ENCODE assay signal across 4 fruit fly cellular contexts in the genomic region with DNA sequence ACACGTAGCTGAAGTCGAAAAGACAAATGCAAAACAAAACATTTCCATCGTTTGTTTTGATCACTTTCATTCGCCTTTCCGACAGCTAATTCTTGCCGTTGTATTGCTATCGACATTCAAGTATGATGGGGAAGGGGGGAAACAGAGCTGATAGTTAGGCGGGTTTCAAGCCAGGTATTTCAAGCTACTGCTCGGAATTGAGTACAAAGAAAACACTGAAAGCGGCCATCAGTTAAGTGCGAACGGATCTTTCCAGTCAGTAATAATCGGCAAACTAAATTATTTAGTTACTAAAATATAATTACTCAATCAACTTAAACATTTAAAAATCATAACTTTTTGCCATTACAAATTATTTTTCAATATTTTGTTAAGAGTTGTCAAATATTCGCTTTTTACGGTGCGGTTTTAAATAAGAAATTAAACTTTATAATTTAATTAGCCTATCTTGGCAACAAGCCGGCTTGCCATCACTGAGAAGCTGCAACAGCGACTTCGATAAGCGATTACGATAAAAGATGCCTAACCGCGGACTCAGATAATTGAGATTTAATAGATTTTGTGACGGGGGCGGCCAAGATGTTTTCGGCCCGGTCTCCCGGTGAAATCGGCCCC.
A peak's percentile ranks its signal among the peaks of the same experiment; 100 is the strongest.
TF ChIP-seq lines count a peak whose summit lies in the region.

No protein-coding gene starts in this region.

- TF ChIP-seq CTCF in whole organism, embryonic (GFP tag; optimal IDR thresholded peaks at IDR 0.05; lab: Kevin White, UChicago): no peak

TF ChIP-seq in whole organism, embryonic, 481 proteins besides CTCF, POLR2A, EP300 and RAD21 (continues in another document):
- TF ChIP-seq CG13775 (GFP tag; optimal IDR thresholded peaks at IDR 0.05; lab: Kevin White, UChicago) (peak; percentile 16), D19B (GFP tag; optimal IDR thresholded peaks at IDR 0.05; lab: Kevin White, UChicago) (no peak), CG34376 (GFP tag; optimal IDR thresholded peaks at IDR 0.05; lab: Kevin White, UChicago) (peak; percentile 2), Hmx (GFP tag; optimal IDR thresholded peaks at IDR 0.05; lab: Kevin White, UChicago) (no peak), hth (optimal IDR thresholded peaks at IDR 0.05; lab: Kevin White, UChicago) (no peak), Opbp (GFP tag; IDR thresholded peaks at IDR 0.05; lab: Robert Waterston, UW; ENCODE audit: partially characterized antibody) (no peak), CG34224 (GFP tag; IDR thresholded peaks at IDR 0.05; lab: Robert Waterston, UW; ENCODE audit: partially characterized antibody) (no peak), lola (GFP tag; optimal IDR thresholded peaks at IDR 0.05; lab: Kevin White, UChicago) (peak in 1 of 3 experiments; percentile 21), CG17802 (tag; optimal IDR thresholded peaks at IDR 0.05; lab: Kevin White, UChicago) (no peak), CG13624 (GFP tag; optimal IDR thresholded peaks at IDR 0.05; lab: Kevin White, UChicago) (no peak), Dref (GFP tag; IDR thresholded peaks at IDR 0.05; lab: Robert Waterston, UW) (no peak; the same call in 1 of the 2 replicates), CG17912 (GFP tag; optimal IDR thresholded peaks at IDR 0.05; lab: Kevin White, UChicago) (no peak), wdn (GFP tag; IDR thresholded peaks at IDR 0.05; lab: Robert Waterston, UW) (no peak), CG10431 (GFP tag; optimal IDR thresholded peaks at IDR 0.05; lab: Kevin White, UChicago) (no peak), CG11696 (GFP tag; IDR thresholded peaks at IDR 0.05; lab: Robert Waterston, UW) (no peak), HmgD (GFP tag; optimal IDR thresholded peaks at IDR 0.05; lab: Kevin White, UChicago) (no peak), CG32772 (GFP tag; IDR thresholded peaks at IDR 0.05; lab: Robert Waterston, UW) (no peak), CG9876 (GFP tag; optimal IDR thresholded peaks at IDR 0.05; lab: Kevin White, UChicago) (no peak), sc (optimal IDR thresholded peaks at IDR 0.05; lab: Kevin White, UChicago) (no peak), sc (GFP tag; optimal IDR thresholded peaks at IDR 0.05; lab: Kevin White, UChicago) (no peak), cas (GFP tag; IDR thresholded peaks at IDR 0.05; lab: Robert Waterston, UW) (no peak)

TF ChIP-seq in whole organism, prepupa, 60 proteins besides CTCF, POLR2A, EP300 and RAD21:
- TF ChIP-seq CG16779 (tag; optimal IDR thresholded peaks at IDR 0.05; lab: Kevin White, UChicago) (no peak), esn (GFP tag; optimal IDR thresholded peaks at IDR 0.05; lab: Kevin White, UChicago) (peak; percentile 33)

TF ChIP-seq in whole organism, pupa, 21 proteins besides CTCF, POLR2A, EP300 and RAD21:
- TF ChIP-seq CG9948 (tag; optimal IDR thresholded peaks at IDR 0.05; lab: Kevin White, UChicago) (peak; percentile 4), EcR (GFP tag; optimal IDR thresholded peaks at IDR 0.05; lab: Kevin White, UChicago) (no peak), CG4496 (GFP tag; IDR thresholded peaks at IDR 0.05; lab: Robert Waterston, UW) (no peak), CG8159 (tag; optimal IDR thresholded peaks at IDR 0.05; lab: Kevin White, UChicago) (peak; percentile 34)

TF ChIP-seq in whole organism, wandering third instar larva, 38 proteins besides CTCF, POLR2A, EP300 and RAD21:
- TF ChIP-seq woc (GFP tag; optimal IDR thresholded peaks at IDR 0.05; lab: Kevin White, UChicago) (peak; percentile 68), Dif (GFP tag; optimal IDR thresholded peaks at IDR 0.05; lab: Kevin White, UChicago; ENCODE audit: partially characterized antibody) (no peak), N (GFP tag; optimal IDR thresholded peaks at IDR 0.05; lab: Kevin White, UChicago) (no peak), Myc (optimal IDR thresholded peaks at IDR 0.05; lab: Kevin White, UChicago) (peak; percentile 88), psq (GFP tag; optimal IDR thresholded peaks at IDR 0.05; lab: Kevin White, UChicago) (peak; percentile 70), pan (optimal IDR thresholded peaks at IDR 0.05; lab: Kevin White, UChicago) (no peak), Mio (GFP tag; optimal IDR thresholded peaks at IDR 0.05; lab: Kevin White, UChicago) (no peak), CG32264 (GFP tag; optimal IDR thresholded peaks at IDR 0.05; lab: Kevin White, UChicago) (no peak)
